Fruit fly (Drosophila melanogaster) whole organism, pupa: ENCODE results near the gene CG14232.

ENCODE experiments used
- CG10348 ChIP-seq: fragments of 200-800 bp; sonication (Bioruptor generic); IDR thresholded peaks from 2 replicates; pipeline ENCODE4 v1.3.6; 2022; ENCODE audit warnings: missing biosample characterization, missing genetic modification characterization
- CG12605 ChIP-seq: fragments of 200-800 bp; sonication (Bioruptor generic); IDR thresholded peaks from 2 replicates; pipeline ENCODE4 v1.3.6; 2022; ENCODE audit warnings: missing biosample characterization, missing genetic modification characterization
- CG13204 ChIP-seq: fragments of 200-800 bp; sonication (Bioruptor generic); optimal IDR thresholded peaks from 2 replicates; lab custom pipeline; 2018; ENCODE audit warnings: missing biosample characterization, mild to moderate bottlenecking, missing genetic modification characterization, moderate library complexity
- CG14655 ChIP-seq: fragments of 200-800 bp; sonication (Bioruptor generic); optimal IDR thresholded peaks from 3 replicates; lab custom pipeline; 2017; ENCODE audit warnings: mild to moderate bottlenecking, missing biosample characterization, missing genetic modification reagents, missing genetic modification characterization
- CG15710 ChIP-seq: fragments of 200-800 bp; sonication (Bioruptor generic); optimal IDR thresholded peaks from 2 replicates; lab custom pipeline; 2018; ENCODE audit warnings: missing biosample characterization, mild to moderate bottlenecking, missing genetic modification characterization, moderate library complexity
- CG17806 ChIP-seq: fragments of 200-800 bp; sonication (Bioruptor generic); optimal IDR thresholded peaks from 2 replicates; lab custom pipeline; 2018; ENCODE audit warnings: missing biosample characterization, mild to moderate bottlenecking, missing genetic modification characterization, moderate library complexity
- CG32121 ChIP-seq: fragments of 200-800 bp; sonication (Bioruptor generic); IDR thresholded peaks from 2 replicates; pipeline ENCODE4 v1.3.6; 2022; ENCODE audit warnings: missing biosample characterization, missing genetic modification characterization
- CG34367 ChIP-seq: fragments of 200-800 bp; sonication (Bioruptor generic); optimal IDR thresholded peaks from 2 replicates; lab custom pipeline; 2018; ENCODE audit warnings: missing biosample characterization, mild to moderate bottlenecking, missing genetic modification characterization
- CG4496 ChIP-seq: fragments of 200-800 bp; sonication (Bioruptor generic); IDR thresholded peaks from 3 replicates; pipeline ENCODE4 v1.3.6; 2022; ENCODE audit warnings: missing biosample characterization, missing genetic modification characterization
- CG8159 ChIP-seq: fragments of 200-800 bp; sonication (Bioruptor generic); optimal IDR thresholded peaks from 3 replicates; lab custom pipeline; 2018; ENCODE audit warnings: missing biosample characterization, mild to moderate bottlenecking, missing genetic modification characterization, moderate library complexity
- CG8301 ChIP-seq: fragments of 200-800 bp; sonication (Bioruptor generic); optimal IDR thresholded peaks from 2 replicates; lab custom pipeline; 2018; ENCODE audit warnings: missing biosample characterization, mild to moderate bottlenecking, missing genetic modification characterization
- CG9948 ChIP-seq: fragments of 200-800 bp; sonication (Bioruptor generic); optimal IDR thresholded peaks from 2 replicates; lab custom pipeline; 2018; ENCODE audit warnings: missing biosample characterization, mild to moderate bottlenecking, missing genetic modification characterization, moderate library complexity
- D1 ChIP-seq: fragments of 200-800 bp; sonication (Bioruptor generic); optimal IDR thresholded peaks from 2 replicates; lab custom pipeline; 2018; ENCODE audit warnings: missing biosample characterization, mild to moderate bottlenecking, missing genetic modification characterization, moderate library complexity
- EcR ChIP-seq: fragments of 200-800 bp; sonication (Bioruptor generic); optimal IDR thresholded peaks from 3 replicates; lab custom pipeline; 2019; ENCODE audit warnings: missing biosample characterization, missing genetic modification characterization, mild to moderate bottlenecking, moderate library complexity, missing genetic modification reagents
- Ets98B ChIP-seq: fragments of 200-800 bp; sonication (Bioruptor generic); IDR thresholded peaks from 2 replicates; pipeline ENCODE4 v1.3.6; 2022; ENCODE audit warnings: missing biosample characterization, missing genetic modification characterization
- Pif1A ChIP-seq: fragments of 200-800 bp; sonication (Bioruptor generic); optimal IDR thresholded peaks from 3 replicates; lab custom pipeline; 2016; ENCODE audit warnings: missing biosample characterization, missing genetic modification characterization
- Pif1B ChIP-seq: fragments of 200-800 bp; sonication (Bioruptor generic); optimal IDR thresholded peaks from 3 replicates; lab custom pipeline; 2016; ENCODE audit warnings: missing biosample characterization, missing genetic modification characterization
- Snoo ChIP-seq: fragments of 200-800 bp; sonication (Bioruptor generic); optimal IDR thresholded peaks from 3 replicates; lab custom pipeline; 2017; ENCODE audit warnings: missing biosample characterization, mild to moderate bottlenecking, missing genetic modification characterization, inconsistent platforms
- fd96Ca ChIP-seq: fragments of 200-800 bp; sonication (Bioruptor generic); IDR thresholded peaks from 3 replicates; pipeline ENCODE4 v1.3.6; 2022; ENCODE audit warnings: missing biosample characterization, missing genetic modification characterization
- gl ChIP-seq: fragments of 200-800 bp; sonication (Bioruptor generic); optimal IDR thresholded peaks from 2 replicates; lab custom pipeline; 2018; ENCODE audit warnings: missing biosample characterization, mild to moderate bottlenecking, missing genetic modification characterization
- rn ChIP-seq: fragments of 200-800 bp; sonication (Bioruptor generic); IDR thresholded peaks from 2 replicates; pipeline ENCODE4 v1.3.6; 2022; ENCODE audit warnings: missing biosample characterization, missing genetic modification characterization

CG14232 gene

DNA sequence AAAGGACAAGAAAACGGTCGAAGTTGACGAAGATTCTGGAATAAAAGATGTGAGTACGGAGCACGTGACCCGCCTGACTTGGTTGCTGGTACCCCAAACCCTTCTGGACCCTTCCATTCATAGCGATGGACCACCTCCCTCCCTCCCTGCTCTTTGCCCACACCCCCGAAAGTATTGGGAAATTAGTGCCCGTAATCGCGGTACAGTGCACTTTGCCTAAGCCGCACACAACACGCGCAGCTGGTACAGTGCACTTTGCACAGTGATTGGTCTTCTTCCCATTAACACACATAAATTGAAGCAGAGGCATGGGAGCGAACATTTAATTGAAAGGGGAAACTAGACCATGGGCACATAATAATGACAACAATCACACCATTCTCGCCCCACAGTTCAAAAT is 20.0 kb downstream of the CG14232 start:
- TF ChIP-seq CG4496 (GFP tag; lab: Robert Waterston, UW) (no peak), CG10348 (0 out of 2 replicates have a peak, but pooled peaks have one; percentile 10), Ets98B (GFP tag; lab: Robert Waterston, UW) (peak; percentile 14; the same call in 1 of the 2 replicates), CG14655 (GFP tag; lab: Kevin White, UChicago) (no peak), CG32121 (GFP tag; lab: Robert Waterston, UW) (peak; percentile 40; the same call in 1 of the 2 replicates)

- peak; percentile 29; the same call in 2 of the 3 replicates for TF ChIP-seq CG4496 (GFP tag; lab: Robert Waterston, UW)
- peak; percentile 14 for TF ChIP-seq CG13204 (GFP tag; lab: Kevin White, UChicago)
- TF ChIP-seq Pif1A: no peak
- peak; percentile 41; the same call in 1 of the 2 replicates for TF ChIP-seq Ets98B (GFP tag; lab: Robert Waterston, UW)
- TF ChIP-seq, all 21 proteins: peak for 3
Observed at dm6 chrX:19683040-19683875, 20.8 kb downstream of the CG14232 start, which contains the start of the genes dome and Ubqn. dome (minus strand) TSS chrX:19683518. Ubqn (plus strand) TSS chrX:19683808.

- TF ChIP-seq CG8301 (no peak), EcR (GFP tag; lab: Kevin White, UChicago) (no peak), CG17806 (tag; lab: Kevin White, UChicago) (no peak), CG15710 (tag; lab: Kevin White, UChicago) (no peak), Pif1A (no peak), CG10348 (no peak)
- TF ChIP-seq, all 21 proteins: peak for 0
Observed at dm6 chrX:19679207-19679606, 24.9 kb downstream of the CG14232 start.

dm6 chrX:19675662-19676061 is 28.4 kb downstream of the CG14232 start, which contains the start of gene et:
et (minus strand) TSS chrX:19675891.
- TF ChIP-seq CG34367 (no peak), CG32121 (GFP tag; lab: Robert Waterston, UW) (no peak), CG13204 (GFP tag; lab: Kevin White, UChicago) (no peak), CG8301 (no peak), CG10348 (no peak), Pif1B (GFP tag; lab: Kevin White, UChicago) (no peak), Ets98B (GFP tag; lab: Robert Waterston, UW) (no peak), CG14655 (GFP tag; lab: Kevin White, UChicago) (no peak), EcR (GFP tag; lab: Kevin White, UChicago) (no peak), Pif1A (no peak), CG9948 (tag; lab: Kevin White, UChicago) (no peak), CG12605 (GFP tag; lab: Robert Waterston, UW) (no peak), Snoo (tag; lab: Kevin White, UChicago) (no peak), CG17806 (tag; lab: Kevin White, UChicago) (no peak), fd96Ca (GFP tag; lab: Robert Waterston, UW) (no peak), CG4496 (GFP tag; lab: Robert Waterston, UW) (no peak), D1 (tag; lab: Kevin White, UChicago) (no peak), CG8159 (no peak), gl (tag; lab: Kevin White, UChicago) (no peak)

- peak; percentile 93 for TF ChIP-seq CG8301
- peak; percentile 95 for TF ChIP-seq CG14655 (GFP tag; lab: Kevin White, UChicago)
- peak; percentile 97 for TF ChIP-seq CG17806 (tag; lab: Kevin White, UChicago)
- peak; percentile 98 for TF ChIP-seq Pif1A
- peak; percentile 94 for TF ChIP-seq CG32121 (GFP tag; lab: Robert Waterston, UW)
- peak; percentile 75 for TF ChIP-seq EcR (GFP tag; lab: Kevin White, UChicago)
- TF ChIP-seq CG8159: peak; percentile 95
- peak; percentile 97 for TF ChIP-seq CG4496 (GFP tag; lab: Robert Waterston, UW)
- TF ChIP-seq Pif1B (GFP tag; lab: Kevin White, UChicago): peak; percentile 99
- peak; percentile 98 for TF ChIP-seq CG15710 (tag; lab: Kevin White, UChicago)
- peak; percentile 99 for TF ChIP-seq Snoo (tag; lab: Kevin White, UChicago)
- peak; percentile 92 for TF ChIP-seq rn (GFP tag; lab: Robert Waterston, UW)
- TF ChIP-seq CG9948 (tag; lab: Kevin White, UChicago): peak; percentile 96
- peak; percentile 96 for TF ChIP-seq CG12605 (GFP tag; lab: Robert Waterston, UW)
- peak; percentile 96 for TF ChIP-seq gl (tag; lab: Kevin White, UChicago)
- peak; percentile 96 for TF ChIP-seq CG13204 (GFP tag; lab: Kevin White, UChicago)
- peak; percentile 87 for TF ChIP-seq CG10348
- peak; percentile 97 for TF ChIP-seq Ets98B (GFP tag; lab: Robert Waterston, UW)
- TF ChIP-seq fd96Ca (GFP tag; lab: Robert Waterston, UW): peak; percentile 98
- peak; percentile 98 for TF ChIP-seq CG34367
- no peak for TF ChIP-seq D1 (tag; lab: Kevin White, UChicago)
Observed at dm6 chrX:19668405-19668804, 35.7 kb downstream of the CG14232 start.
